Fruit fly (Drosophila melanogaster) whole organism, wandering third instar larva: ENCODE results near the gene CG18473.

Experiments used
- Abd-B ChIP-seq: fragments of >200 bp; optimal IDR thresholded peaks from 2 replicates; lab custom pipeline; 2017; ENCODE audit warnings: missing biosample characterization, missing genetic modification characterization
- Dif ChIP-seq: fragments of 200-275, 200-300 bp; sonication (Bioruptor generic); optimal IDR thresholded peaks from 2 replicates; lab custom pipeline; 2018; ENCODE audit warnings: missing biosample characterization, missing genetic modification characterization; ENCODE audit not compliant: partially characterized antibody
- Hr83 ChIP-seq: fragments of 200-300 bp; sonication (Bioruptor generic); optimal IDR thresholded peaks from 2 replicates; lab custom pipeline; 2016; ENCODE audit warnings: missing biosample characterization, mild to moderate bottlenecking, missing genetic modification characterization, moderate library complexity; ENCODE audit not compliant: poor library complexity, severe bottlenecking
- dl ChIP-seq, 2 experiments: fragments of 175-275, 200-275 bp in 1 of 2; fragments of 200-275 bp in 1 of 2; sonication (Bioruptor generic); optimal IDR thresholded peaks; lab custom pipeline; 2018; ENCODE audit warnings: mild to moderate bottlenecking in 2 of 2, missing biosample characterization in 2 of 2, missing genetic modification characterization in 2 of 2, moderate library complexity in 2 of 2; ENCODE audit not compliant: partially characterized antibody in 2 of 2, insufficient read depth in 1 of 2
- dsf ChIP-seq: sonication (Bioruptor generic); optimal IDR thresholded peaks from 2 replicates; lab custom pipeline; 2016; ENCODE audit warnings: missing biosample characterization, missing genetic modification characterization, borderline replicate concordance
- fru ChIP-seq: fragments of 200-800 bp; sonication (Bioruptor generic); optimal IDR thresholded peaks from 3 replicates; lab custom pipeline; 2016; ENCODE audit warnings: missing biosample characterization, mild to moderate bottlenecking, missing genetic modification characterization
- lola ChIP-seq: fragments of >200 bp; optimal IDR thresholded peaks from 2 replicates; lab custom pipeline; 2017; ENCODE audit warnings: missing biosample characterization, missing genetic modification characterization

DNA sequence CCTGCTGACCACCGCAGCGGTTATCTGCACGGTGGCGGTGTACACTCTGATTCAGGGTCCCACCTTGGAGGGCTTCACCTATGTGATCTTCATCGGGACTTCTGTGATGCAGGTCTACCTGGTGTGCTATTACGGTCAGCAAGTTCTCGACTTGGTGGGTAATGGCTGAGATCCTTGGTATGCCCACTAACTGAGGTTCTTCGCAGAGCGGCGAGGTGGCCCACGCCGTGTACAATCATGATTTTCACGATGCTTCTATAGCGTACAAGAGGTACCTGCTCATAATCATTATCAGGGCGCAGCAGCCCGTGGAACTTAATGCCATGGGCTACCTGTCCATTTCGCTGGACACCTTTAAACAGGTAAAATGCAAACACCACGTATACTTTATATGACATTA is 36.0 kb downstream of the CG18473 start:
- TF ChIP-seq Hr83 (GFP tag; lab: Kevin White, UChicago) (no peak), dl (GFP tag; optimal IDR thresholded peaks at IDR 0.05; lab: Kevin White, UChicago; ENCODE audit: insufficient read depth in 1 of 2, partially characterized antibody in 2 of 2) (no peak), lola (GFP tag; lab: Kevin White, UChicago) (no peak), dsf (GFP tag; lab: Kevin White, UChicago) (no peak), Abd-B (GFP tag; lab: Kevin White, UChicago) (no peak), fru (GFP tag; lab: Kevin White, UChicago) (no peak), Dif (no peak)
